In the genomic region with DNA sequence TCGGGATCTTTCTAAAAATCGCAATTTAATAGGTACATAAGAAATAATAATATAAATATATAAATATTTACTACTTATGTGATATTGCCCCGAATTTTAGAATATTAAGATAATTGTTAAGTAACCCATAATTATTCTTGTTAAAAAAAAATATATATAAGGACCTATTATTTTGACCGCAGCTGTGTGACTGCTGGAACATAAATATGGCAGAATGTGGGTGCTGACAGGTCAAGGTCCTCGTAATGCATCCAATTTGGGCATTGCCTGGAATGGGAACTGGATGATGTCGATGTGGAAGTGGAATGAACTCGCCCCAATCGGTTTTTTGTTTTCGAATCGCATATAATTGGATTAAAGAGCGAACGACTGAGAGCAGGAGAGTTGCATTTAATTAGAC, we compare ENCODE assay signal across 4 fruit fly cellular contexts.
TF ChIP-seq lines count a peak whose summit lies in the region.

No protein-coding gene starts in this region.

- no peak for TF ChIP-seq CTCF in whole organism, embryonic (GFP tag; optimal IDR thresholded peaks at IDR 0.05; lab: Kevin White, UChicago)

TF ChIP-seq in whole organism, embryonic, 481 proteins besides CTCF, POLR2A, EP300 and RAD21:
- TF ChIP-seq CG11696 (GFP tag; IDR thresholded peaks at IDR 0.05; lab: Robert Waterston, UW) = peak; percentile 57
- TF ChIP-seq CG10267 (tag; optimal IDR thresholded peaks at IDR 0.05; lab: Kevin White, UChicago) = no peak
- TF ChIP-seq gem (tag; optimal IDR thresholded peaks at IDR 0.05; lab: Kevin White, UChicago) = peak; percentile 6
- TF ChIP-seq ara (GFP tag; IDR thresholded peaks at IDR 0.05; lab: Robert Waterston, UW) = no peak
- peak; percentile 8 for TF ChIP-seq CG2712 (tag; optimal IDR thresholded peaks at IDR 0.05; lab: Kevin White, UChicago)
TF ChIP-seq in whole organism, embryonic: peak in this region for 3.

TF ChIP-seq in whole organism, prepupa, 60 proteins besides CTCF, POLR2A, EP300 and RAD21:
- TF ChIP-seq Smox (GFP tag; optimal IDR thresholded peaks at IDR 0.05; lab: Kevin White, UChicago) (no peak), svp (GFP tag; lab: Kevin White, UChicago) (peak; percentile 50), CG34406 (GFP tag; optimal IDR thresholded peaks at IDR 0.05; lab: Kevin White, UChicago) (peak; percentile 23), ss (GFP tag; optimal IDR thresholded peaks at IDR 0.05; lab: Kevin White, UChicago) (no peak), CG31627 (GFP tag; optimal IDR thresholded peaks at IDR 0.05; lab: Kevin White, UChicago) (no peak), cyc (GFP tag; optimal IDR thresholded peaks at IDR 0.05; lab: Kevin White, UChicago) (no peak), CG10631 (GFP tag; optimal IDR thresholded peaks at IDR 0.05; lab: Kevin White, UChicago) (no peak), achi (GFP tag; optimal IDR thresholded peaks at IDR 0.05; lab: Kevin White, UChicago) (no peak), Ets96B (tag; optimal IDR thresholded peaks at IDR 0.05; lab: Kevin White, UChicago) (peak; percentile 0), CG3919 (GFP tag; optimal IDR thresholded peaks at IDR 0.05; lab: Kevin White, UChicago) (no peak), Eip78C (GFP tag; lab: Kevin White, UChicago) (no peak), CG8119 (GFP tag; IDR thresholded peaks at IDR 0.05; lab: Robert Waterston, UW) (0 out of 3 replicates have a peak, but pooled peaks have one; percentile 13), esn (GFP tag; optimal IDR thresholded peaks at IDR 0.05; lab: Kevin White, UChicago) (no peak), Lpt (GFP tag; optimal IDR thresholded peaks at IDR 0.05; lab: Kevin White, UChicago) (no peak), salr (GFP tag; optimal IDR thresholded peaks at IDR 0.05; lab: Kevin White, UChicago) (no peak), fd85E (GFP tag; optimal IDR thresholded peaks at IDR 0.05; lab: Kevin White, UChicago) (no peak)

TF ChIP-seq in whole organism, pupa, 21 proteins besides CTCF, POLR2A, EP300 and RAD21:
- no peak for TF ChIP-seq gl (tag; optimal IDR thresholded peaks at IDR 0.05; lab: Kevin White, UChicago)
- peak; percentile 4 for TF ChIP-seq CG8159 (tag; optimal IDR thresholded peaks at IDR 0.05; lab: Kevin White, UChicago)
- TF ChIP-seq CG14655 (GFP tag; optimal IDR thresholded peaks at IDR 0.05; lab: Kevin White, UChicago) = peak; percentile 8
- TF ChIP-seq EcR (GFP tag; optimal IDR thresholded peaks at IDR 0.05; lab: Kevin White, UChicago) = peak; percentile 86
TF ChIP-seq in whole organism, pupa: peak in this region for 3.

TF ChIP-seq in whole organism, wandering third instar larva, 38 proteins besides CTCF, POLR2A, EP300 and RAD21:
- no peak for TF ChIP-seq Hr78 (GFP tag; optimal IDR thresholded peaks at IDR 0.05; lab: Kevin White, UChicago)
- no peak for TF ChIP-seq fru (GFP tag; optimal IDR thresholded peaks at IDR 0.05; lab: Kevin White, UChicago)
- TF ChIP-seq Myc (optimal IDR thresholded peaks at IDR 0.05; lab: Kevin White, UChicago) = no peak
- TF ChIP-seq rgr (GFP tag; optimal IDR thresholded peaks at IDR 0.05; lab: Kevin White, UChicago) = no peak
- no peak for TF ChIP-seq Rel (GFP tag; optimal IDR thresholded peaks at IDR 0.05; lab: Kevin White, UChicago)
- TF ChIP-seq Rel (tag; optimal IDR thresholded peaks at IDR 0.05; lab: Kevin White, UChicago) = no peak
- no peak for TF ChIP-seq h (GFP tag; optimal IDR thresholded peaks at IDR 0.05; lab: Kevin White, UChicago)
- TF ChIP-seq psq (GFP tag; optimal IDR thresholded peaks at IDR 0.05; lab: Kevin White, UChicago) = no peak
- peak; percentile 5 for TF ChIP-seq Sp1 (GFP tag; optimal IDR thresholded peaks at IDR 0.05; lab: Kevin White, UChicago)
- TF ChIP-seq Dif (GFP tag; optimal IDR thresholded peaks at IDR 0.05; lab: Kevin White, UChicago; ENCODE audit: partially characterized antibody) = no peak
- TF ChIP-seq jim (GFP tag; optimal IDR thresholded peaks at IDR 0.05; lab: Kevin White, UChicago) = no peak
- no peak for TF ChIP-seq ey (GFP tag; optimal IDR thresholded peaks at IDR 0.05; lab: Kevin White, UChicago)
- TF ChIP-seq Hnf4 (GFP tag; optimal IDR thresholded peaks at IDR 0.05; lab: Kevin White, UChicago) = no peak
- TF ChIP-seq HLH106 (tag; optimal IDR thresholded peaks at IDR 0.05; lab: Kevin White, UChicago) = peak; percentile 26
- no peak for TF ChIP-seq N (GFP tag; optimal IDR thresholded peaks at IDR 0.05; lab: Kevin White, UChicago)
- TF ChIP-seq sage (GFP tag; optimal IDR thresholded peaks at IDR 0.05; lab: Kevin White, UChicago) = no peak
